Comparison of ENCODE assay signal across 6 worm cellular contexts in genomic region chrIV:4482531-4482930, ce11.
TF ChIP-seq lines count a peak whose summit lies in the region.

TSS of gene M01H9.4 (minus strand) at chrIV:4482909.

TF ChIP-seq in whole organism, L1 larva, 84 proteins besides CTCF, POLR2A, EP300 and RAD21:
- TF ChIP-seq elt-2 (tag; optimal IDR thresholded peaks at IDR 0.05; lab: Kevin White, UChicago) (peak; percentile 92), tlp-1 (tag; optimal IDR thresholded peaks at IDR 0.05; lab: Kevin White, UChicago) (peak; percentile 39), nhr-20 (tag; optimal IDR thresholded peaks at IDR 0.05; lab: Kevin White, UChicago) (no peak), pqm-1 (tag; optimal IDR thresholded peaks at IDR 0.05; lab: Kevin White, UChicago) (peak; percentile 71), nhr-90 (tag; optimal IDR thresholded peaks at IDR 0.05; lab: Kevin White, UChicago; ENCODE audit: poor library complexity) (peak; percentile 9), nhr-76 (tag; optimal IDR thresholded peaks at IDR 0.05; lab: Kevin White, UChicago) (no peak), fkh-10 (GFP tag; optimal IDR thresholded peaks at IDR 0.05; lab: Kevin White, UChicago) (no peak), nhr-71 (tag; optimal IDR thresholded peaks at IDR 0.05; lab: Kevin White, UChicago) (peak; percentile 17), jun-1 (tag; optimal IDR thresholded peaks at IDR 0.05; lab: Kevin White, UChicago) (peak; percentile 2), lin-35 (GFP tag; optimal IDR thresholded peaks at IDR 0.05; lab: Kevin White, UChicago) (peak in 1 of 2 experiments; percentile 6), lin-39 (tag; optimal IDR thresholded peaks at IDR 0.05; lab: Kevin White, UChicago) (no peak)
TF ChIP-seq in whole organism, L1 larva: peak in this region for 7.

TF ChIP-seq in whole organism, L2 larva, 48 proteins besides CTCF, POLR2A, EP300 and RAD21:
- TF ChIP-seq skn-1 (tag; optimal IDR thresholded peaks at IDR 0.05; lab: Kevin White, UChicago), result no peak
- peak; percentile 99 for TF ChIP-seq fos-1 (tag; optimal IDR thresholded peaks at IDR 0.05; lab: Kevin White, UChicago)
- peak; percentile 49 for TF ChIP-seq sma-9 (GFP tag; optimal IDR thresholded peaks at IDR 0.05; lab: Kevin White, UChicago)
- no peak for TF ChIP-seq sma-9 (tag; optimal IDR thresholded peaks at IDR 0.05; lab: Kevin White, UChicago)
TF ChIP-seq in whole organism, L2 larva: peak in this region for 2.

TF ChIP-seq in whole organism, L3 larva, 47 proteins besides CTCF, POLR2A, EP300 and RAD21:
- TF ChIP-seq zag-1 (tag; optimal IDR thresholded peaks at IDR 0.05; lab: Kevin White, UChicago) (no peak), pha-4 (tag; optimal IDR thresholded peaks at IDR 0.05; lab: Kevin White, UChicago) (peak; percentile 55), pqm-1 (tag; optimal IDR thresholded peaks at IDR 0.05; lab: Kevin White, UChicago) (peak; percentile 82), unc-39 (tag; optimal IDR thresholded peaks at IDR 0.05; lab: Kevin White, UChicago) (no peak), elt-2 (tag; optimal IDR thresholded peaks at IDR 0.05; lab: Kevin White, UChicago) (peak; percentile 97), mdl-1 (tag; optimal IDR thresholded peaks at IDR 0.05; lab: Kevin White, UChicago) (no peak), nhr-76 (tag; optimal IDR thresholded peaks at IDR 0.05; lab: Kevin White, UChicago) (no peak), jun-1 (tag; optimal IDR thresholded peaks at IDR 0.05; lab: Kevin White, UChicago) (peak; percentile 70), ceh-28 (tag; optimal IDR thresholded peaks at IDR 0.05; lab: Kevin White, UChicago) (peak; percentile 60), fkh-2 (tag; optimal IDR thresholded peaks at IDR 0.05; lab: Kevin White, UChicago) (no peak), ztf-4 (tag; optimal IDR thresholded peaks at IDR 0.05; lab: Kevin White, UChicago) (no peak), mml-1 (tag; optimal IDR thresholded peaks at IDR 0.05; lab: Kevin White, UChicago) (no peak)

TF ChIP-seq in whole organism, L4 larva, 104 proteins besides CTCF, POLR2A, EP300 and RAD21:
- TF ChIP-seq dmd-9 (GFP tag; IDR thresholded peaks at IDR 0.05; lab: Robert Waterston, UW) (no peak), dve-1 (tag; optimal IDR thresholded peaks at IDR 0.05; lab: Kevin White, UChicago; ENCODE audit: insufficient read depth) (peak; percentile 89), pqm-1 (tag; optimal IDR thresholded peaks at IDR 0.05; lab: Kevin White, UChicago) (peak; percentile 99), daf-16 (GFP tag; optimal IDR thresholded peaks at IDR 0.05; lab: Kevin White, UChicago) (no peak), daf-16 (tag; optimal IDR thresholded peaks at IDR 0.05; lab: Kevin White, UChicago) (peak; percentile 94), zfp-3 (GFP tag; conservative IDR thresholded peaks at IDR 0.05; lab: Robert Waterston, UW) (no peak), Y105C5A.15 (GFP tag; IDR thresholded peaks at IDR 0.05; lab: Robert Waterston, UW) (no peak), hlh-30 (tag; optimal IDR thresholded peaks at IDR 0.05; lab: Kevin White, UChicago; ENCODE audit: insufficient read depth) (peak; percentile 26), nhr-28 (tag; optimal IDR thresholded peaks at IDR 0.05; lab: Kevin White, UChicago) (peak; percentile 93), ces-1 (GFP tag; optimal IDR thresholded peaks at IDR 0.05; lab: Kevin White, UChicago) (no peak), hlh-11 (tag; optimal IDR thresholded peaks at IDR 0.05; lab: Kevin White, UChicago) (peak; percentile 67), mdt-29 (GFP tag; IDR thresholded peaks at IDR 0.05; lab: Robert Waterston, UW) (no peak), dmd-6 (GFP tag; IDR thresholded peaks at IDR 0.05; lab: Robert Waterston, UW) (peak; percentile 76), lsy-2 (tag; optimal IDR thresholded peaks at IDR 0.05; lab: Kevin White, UChicago) (peak in 1 of 2 experiments; percentile 28), nhr-77 (tag; optimal IDR thresholded peaks at IDR 0.05; lab: Kevin White, UChicago) (peak; percentile 50), mxl-3 (GFP tag; optimal IDR thresholded peaks at IDR 0.05; lab: Kevin White, UChicago) (peak; percentile 4), daf-19 (GFP tag; conservative IDR thresholded peaks at IDR 0.05; lab: Robert Waterston, UW) (no peak), F10B5.3 (tag; optimal IDR thresholded peaks at IDR 0.05; lab: Kevin White, UChicago) (no peak), F49E8.2 (tag; optimal IDR thresholded peaks at IDR 0.05; lab: Kevin White, UChicago; ENCODE audit: borderline replicate concordance) (no peak)

TF ChIP-seq in whole organism, late embryonic, 69 proteins besides CTCF, POLR2A, EP300 and RAD21:
- TF ChIP-seq K02D7.2 (tag; optimal IDR thresholded peaks at IDR 0.05; lab: Kevin White, UChicago) (no peak), pat-9 (tag; optimal IDR thresholded peaks at IDR 0.05; lab: Kevin White, UChicago) (no peak), pqm-1 (tag; optimal IDR thresholded peaks at IDR 0.05; lab: Kevin White, UChicago) (peak; percentile 4), hlh-6 (tag; optimal IDR thresholded peaks at IDR 0.05; lab: Kevin White, UChicago) (no peak), lim-6 (tag; optimal IDR thresholded peaks at IDR 0.05; lab: Kevin White, UChicago) (no peak), ceh-34 (tag; optimal IDR thresholded peaks at IDR 0.05; lab: Kevin White, UChicago) (no peak), unc-3 (GFP tag; conservative IDR thresholded peaks at IDR 0.05; lab: Robert Waterston, UW) (no peak), unc-3 (tag; optimal IDR thresholded peaks at IDR 0.05; lab: Kevin White, UChicago) (no peak), ama-1 (optimal IDR thresholded peaks at IDR 0.05; lab: Kevin White, UChicago) (no peak), sox-4 (tag; optimal IDR thresholded peaks at IDR 0.05; lab: Kevin White, UChicago) (no peak), elt-2 (tag; optimal IDR thresholded peaks at IDR 0.05; lab: Kevin White, UChicago) (peak; percentile 98), pax-1 (tag; optimal IDR thresholded peaks at IDR 0.05; lab: Kevin White, UChicago) (no peak)

TF ChIP-seq in whole organism, young adult, 124 proteins besides CTCF, POLR2A, EP300 and RAD21:
- peak; percentile 83 for TF ChIP-seq nhr-80 (tag; optimal IDR thresholded peaks at IDR 0.05; lab: Kevin White, UChicago)
- no peak for TF ChIP-seq rpc-1 (optimal IDR thresholded peaks at IDR 0.05; lab: Kevin White, UChicago)
- no peak for TF ChIP-seq rpc-1 (tag; optimal IDR thresholded peaks at IDR 0.05; lab: Kevin White, UChicago)
